Fruit fly (Drosophila melanogaster): ENCODE results near the gene Ski6.
"Not testable (repeated sequence)": the region's sequence is repeated elsewhere in the genome, so short reads cannot be mapped to it uniquely, and the experiment has no call there.

dm6 chr2L:13211764-13212265 lies 10.4 kb downstream of the Ski6 start, which contains the start of gene CG15482:
- not testable (repeated sequence) for TF ChIP-seq CG13424 (tag; optimal IDR thresholded peaks at IDR 0.05); cwo (GFP tag; optimal IDR thresholded peaks at IDR 0.05); CG10462 (GFP tag; optimal IDR thresholded peaks at IDR 0.05); CG30403 (GFP tag; optimal IDR thresholded peaks at IDR 0.05); psq (GFP tag; optimal IDR thresholded peaks at IDR 0.05); Mad (GFP tag; optimal IDR thresholded peaks at IDR 0.05); Mrtf (GFP tag; IDR thresholded peaks at IDR 0.05); pho (GFP tag; optimal IDR thresholded peaks at IDR 0.05)
- TF ChIP-seq lilli (GFP tag; optimal IDR thresholded peaks at IDR 0.05): peak; percentile 4

All from whole organism, embryonic.